Fruit fly (Drosophila melanogaster) whole organism, prepupa: ENCODE results near the gene CG10031.

ENCODE experiments used
- Blimp-1 ChIP-seq: fragments of 200-800 bp; sonication (Bioruptor generic); optimal IDR thresholded peaks from 3 replicates; lab custom pipeline; 2017; ENCODE audit warnings: missing biosample characterization, missing genetic modification characterization, mild to moderate bottlenecking, moderate library complexity, missing genetic modification reagents
- CG10669 ChIP-seq: fragments of 200-800 bp; sonication (Bioruptor generic); optimal IDR thresholded peaks from 3 replicates; lab custom pipeline; 2018; ENCODE audit warnings: missing biosample characterization, mild to moderate bottlenecking, missing genetic modification characterization, moderate library complexity
- CG15336 ChIP-seq: fragments of 200-800 bp; sonication (Bioruptor generic); IDR thresholded peaks from 2 replicates; pipeline ENCODE4 v1.3.6; 2022; ENCODE audit warnings: missing biosample characterization, missing genetic modification characterization
- CG1621 ChIP-seq: fragments of 200-800 bp; sonication (Bioruptor generic); optimal IDR thresholded peaks from 3 replicates; lab custom pipeline; 2018; ENCODE audit warnings: missing biosample characterization, mild to moderate bottlenecking, missing genetic modification characterization
- CG3032 ChIP-seq: fragments of 200-800 bp; optimal IDR thresholded peaks from 2 replicates; lab custom pipeline; 2019; ENCODE audit warnings: missing biosample characterization, mild to moderate bottlenecking, missing genetic modification characterization, moderate library complexity
- CG32006 ChIP-seq: fragments of 200-800 bp; sonication (Bioruptor generic); optimal IDR thresholded peaks from 3 replicates; lab custom pipeline; 2017; ENCODE audit warnings: missing biosample characterization, mild to moderate bottlenecking, missing genetic modification characterization
- CG34406 ChIP-seq: fragments of 200-800 bp; sonication (Bioruptor generic); optimal IDR thresholded peaks from 3 replicates; lab custom pipeline; 2016; ENCODE audit warnings: missing biosample characterization, missing genetic modification characterization
- CG4318 ChIP-seq: fragments of 200-800 bp; sonication (Bioruptor generic); optimal IDR thresholded peaks from 3 replicates; lab custom pipeline; 2017; ENCODE audit warnings: missing biosample characterization, mild to moderate bottlenecking, missing genetic modification characterization
- CG6163 ChIP-seq: fragments of 200-800 bp; sonication (Bioruptor generic); IDR thresholded peaks from 3 replicates; pipeline ENCODE4 v1.3.6; 2022; ENCODE audit warnings: missing biosample characterization, missing genetic modification characterization
- CG6276 ChIP-seq: fragments of 200-800 bp; sonication (Bioruptor generic); optimal IDR thresholded peaks from 2 replicates; lab custom pipeline; 2017; ENCODE audit warnings: missing biosample characterization, mild to moderate bottlenecking, missing genetic modification characterization
- CG6792 ChIP-seq: fragments of 200-800 bp; sonication (Bioruptor generic); optimal IDR thresholded peaks from 3 replicates; lab custom pipeline; 2016; ENCODE audit warnings: missing biosample characterization, missing genetic modification characterization
- CG6808 ChIP-seq: fragments of 200-800 bp; sonication (Bioruptor generic); optimal IDR thresholded peaks from 3 replicates; lab custom pipeline; 2017; ENCODE audit warnings: missing biosample characterization, missing genetic modification characterization, mild to moderate bottlenecking, moderate library complexity, missing genetic modification reagents
- CG8119 ChIP-seq: fragments of 200-800 bp; sonication (Bioruptor generic); IDR thresholded peaks from 3 replicates; pipeline ENCODE4 v1.3.6; 2022; ENCODE audit warnings: missing biosample characterization, missing genetic modification characterization
- CG8319 ChIP-seq: fragments of 200-800 bp; sonication (Bioruptor generic); optimal IDR thresholded peaks from 3 replicates; lab custom pipeline; 2016; ENCODE audit warnings: missing biosample characterization, missing genetic modification characterization
- CG8632 ChIP-seq: fragments of 200-800 bp; sonication (Bioruptor generic); optimal IDR thresholded peaks from 3 replicates; lab custom pipeline; 2016; ENCODE audit warnings: missing biosample characterization, missing genetic modification characterization
- Eip75B ChIP-seq: fragments of 200-800 bp; sonication (Bioruptor generic); optimal IDR thresholded peaks from 3 replicates; lab custom pipeline; 2016; ENCODE audit warnings: missing biosample characterization, missing genetic modification characterization
- Eip78C ChIP-seq: fragments of 200-800 bp; sonication (Bioruptor generic); peaks from one replicate; lab custom pipeline; 2016; ENCODE audit warnings: missing biosample characterization, missing genetic modification characterization
- Ets96B ChIP-seq: fragments of 200-800 bp; optimal IDR thresholded peaks from 2 replicates; lab custom pipeline; 2019; ENCODE audit warnings: missing biosample characterization, mild to moderate bottlenecking, missing genetic modification characterization, moderate library complexity
- Hr4 ChIP-seq: fragments of 200-800 bp; sonication (Bioruptor generic); optimal IDR thresholded peaks from 3 replicates; lab custom pipeline; 2016; ENCODE audit warnings: missing biosample characterization, missing genetic modification characterization
- Lpt ChIP-seq: fragments of 200-800 bp; sonication (Bioruptor generic); optimal IDR thresholded peaks from 3 replicates; lab custom pipeline; 2016; ENCODE audit warnings: missing biosample characterization, missing genetic modification characterization
- Sox15 ChIP-seq: fragments of 200-800 bp; sonication (Bioruptor generic); optimal IDR thresholded peaks from 3 replicates; lab custom pipeline; 2016; ENCODE audit warnings: missing biosample characterization, missing genetic modification characterization
- dac ChIP-seq: fragments of 200-800 bp; sonication (Bioruptor generic); optimal IDR thresholded peaks from 2 replicates; lab custom pipeline; 2017; ENCODE audit warnings: missing biosample characterization, mild to moderate bottlenecking, missing genetic modification characterization
- eg ChIP-seq: fragments of 200-800 bp; sonication (Bioruptor generic); IDR thresholded peaks from 3 replicates; pipeline ENCODE4 v1.3.6; 2022; ENCODE audit warnings: missing biosample characterization, missing genetic modification characterization
- esn ChIP-seq: fragments of 200-800 bp; sonication (Bioruptor generic); optimal IDR thresholded peaks from 2 replicates; lab custom pipeline; 2016; ENCODE audit warnings: missing biosample characterization, mild to moderate bottlenecking, missing genetic modification characterization, moderate library complexity
- fd59A ChIP-seq: fragments of 200-800 bp; sonication (Bioruptor generic); optimal IDR thresholded peaks from 2 replicates; lab custom pipeline; 2017; ENCODE audit warnings: missing biosample characterization, mild to moderate bottlenecking, missing genetic modification characterization, missing genetic modification reagents
- fd85E ChIP-seq: fragments of 200-800 bp; sonication (Bioruptor generic); optimal IDR thresholded peaks from 3 replicates; lab custom pipeline; 2016; ENCODE audit warnings: missing biosample characterization, missing genetic modification characterization
- fkh ChIP-seq: fragments of 200-800 bp; sonication (Bioruptor generic); optimal IDR thresholded peaks from 3 replicates; lab custom pipeline; 2017; ENCODE audit warnings: missing biosample characterization, mild to moderate bottlenecking, missing genetic modification characterization, moderate library complexity
- lz ChIP-seq: fragments of 200-800 bp; sonication (Bioruptor generic); optimal IDR thresholded peaks from 3 replicates; lab custom pipeline; 2016; ENCODE audit warnings: missing biosample characterization, missing genetic modification characterization
- net ChIP-seq: fragments of 200-800 bp; sonication (Bioruptor generic); optimal IDR thresholded peaks from 3 replicates; lab custom pipeline; 2016; ENCODE audit warnings: missing biosample characterization, missing genetic modification characterization
- pdm3 ChIP-seq: fragments of 200-800 bp; sonication (Bioruptor generic); optimal IDR thresholded peaks from 3 replicates; lab custom pipeline; 2016; ENCODE audit warnings: missing biosample characterization, missing genetic modification characterization
- salr ChIP-seq, 2 experiments: fragments of 200-800 bp; sonication (Bioruptor generic); optimal IDR thresholded peaks; 3 replicates each; lab custom pipeline; 2016 to 2018; ENCODE audit warnings: missing biosample characterization in 2 of 2, missing genetic modification characterization in 2 of 2, mild to moderate bottlenecking in 1 of 2
- spab ChIP-seq: fragments of 200-800 bp; sonication (Bioruptor generic); optimal IDR thresholded peaks from 2 replicates; lab custom pipeline; 2017; ENCODE audit warnings: missing biosample characterization, mild to moderate bottlenecking, missing genetic modification characterization, missing genetic modification reagents
- ss ChIP-seq, 2 experiments: fragments of 200-800 bp; sonication (Bioruptor generic); optimal IDR thresholded peaks; 2 replicates in 1 of 2; 3 replicates in 1 of 2; lab custom pipeline; 2017 to 2018; ENCODE audit warnings: mild to moderate bottlenecking in 2 of 2, missing biosample characterization in 2 of 2, missing genetic modification characterization in 2 of 2, moderate library complexity in 1 of 2
- svp ChIP-seq: fragments of 200-800 bp; sonication (Bioruptor generic); peaks from one replicate; lab custom pipeline; 2016; ENCODE audit warnings: missing biosample characterization, missing genetic modification characterization
- topi ChIP-seq: fragments of 200-800 bp; sonication (Bioruptor generic); optimal IDR thresholded peaks from 3 replicates; lab custom pipeline; 2016; ENCODE audit warnings: missing biosample characterization, missing genetic modification characterization
- vri ChIP-seq: fragments of 200-800 bp; sonication (Bioruptor generic); optimal IDR thresholded peaks from 3 replicates; lab custom pipeline; 2016; ENCODE audit warnings: missing biosample characterization, mild to moderate bottlenecking, missing genetic modification characterization

Gene CG10031

dm6 chr2L:3695361-3695818, 3.5 kb downstream of the CG10031 start, which contains the start of gene CG16713:
Gene CG16713 (minus strand): TSS chr2L:3695411.
- TF ChIP-seq spab (GFP tag; lab: Kevin White, UChicago) (no peak), CG8632 (GFP tag; lab: Kevin White, UChicago) (no peak), svp (peak; percentile 83), fkh (peak; percentile 11), Eip78C (GFP tag; lab: Kevin White, UChicago) (peak; percentile 12), Eip75B (GFP tag; lab: Kevin White, UChicago) (no peak), CG10669 (no peak), vri (no peak)

DNA sequence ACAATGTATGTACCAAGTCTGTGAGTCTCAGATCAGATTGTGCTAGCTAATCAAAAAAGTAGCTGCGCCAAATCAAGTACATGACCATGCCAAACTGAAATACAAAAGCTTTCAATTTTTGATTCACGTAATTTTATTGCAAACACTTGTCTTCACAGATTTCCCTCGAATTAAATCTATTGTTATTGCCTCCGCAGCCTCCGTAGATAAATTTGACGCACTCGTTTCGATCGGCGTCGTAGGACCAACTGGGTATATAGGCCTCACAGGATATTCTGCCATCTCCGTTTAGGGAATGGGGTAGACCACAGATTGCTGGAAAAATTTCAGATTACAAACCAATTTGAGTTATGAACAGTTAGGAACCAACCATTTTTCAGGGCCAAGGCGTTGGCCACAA, 4.0 kb downstream of the CG10031 start, which contains the start of gene CG43165:
Gene CG43165, minus strand, starts transcription at position 101 of the 400 bp plus-strand sequence.
- TF ChIP-seq CG32006 (GFP tag; lab: Kevin White, UChicago) (no peak), CG6792 (GFP tag; lab: Kevin White, UChicago) (no peak), CG15336 (GFP tag; lab: Robert Waterston, UW) (no peak), Lpt (GFP tag; lab: Kevin White, UChicago) (no peak)

DNA sequence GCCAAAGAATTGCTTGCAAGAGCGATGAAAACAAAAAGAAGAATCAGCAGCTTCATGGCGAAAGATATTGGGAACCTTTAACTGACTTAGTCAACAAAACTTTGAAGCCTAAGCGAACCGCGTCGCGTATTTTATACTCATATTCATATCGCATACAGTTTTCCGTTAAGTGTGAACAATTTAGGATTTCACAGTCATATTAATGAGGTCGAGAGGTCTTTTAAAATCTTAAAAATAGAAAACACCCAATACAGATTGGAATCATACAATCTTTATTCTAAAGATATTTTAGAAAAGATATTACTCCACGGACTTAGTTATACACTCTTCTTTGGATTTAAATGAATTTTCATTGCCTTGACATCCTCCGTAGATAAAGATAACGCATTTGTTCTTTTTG, 5.1 kb downstream of the CG10031 start, which contains the start of gene Acp24A4:
Gene Acp24A4, minus strand, starts transcription at position 101 of the 400 bp plus-strand sequence.
- TF ChIP-seq Ets96B (tag; lab: Kevin White, UChicago) (no peak), Hr4 (no peak), spab (GFP tag; lab: Kevin White, UChicago) (no peak), Sox15 (no peak), Blimp-1 (GFP tag; lab: Kevin White, UChicago) (no peak)
- TF ChIP-seq, all 60 proteins: peak for 0

dm6 chr2L:3693082-3693481, 5.8 kb downstream of the CG10031 start, which contains the start of gene CG3513:
Gene CG3513 (minus strand): TSS chr2L:3693182.
- TF ChIP-seq fd85E (GFP tag; lab: Kevin White, UChicago), result no peak
- no peak for TF ChIP-seq Eip78C (GFP tag; lab: Kevin White, UChicago)
- TF ChIP-seq CG4318 (GFP tag; lab: Kevin White, UChicago), result no peak
- no peak for TF ChIP-seq CG3032 (tag; lab: Kevin White, UChicago)
- no peak for TF ChIP-seq CG8632 (GFP tag; lab: Kevin White, UChicago)
- TF ChIP-seq eg (GFP tag; lab: Robert Waterston, UW), result no peak
- no peak for TF ChIP-seq vri
- TF ChIP-seq CG6792 (GFP tag; lab: Kevin White, UChicago), result no peak

DNA sequence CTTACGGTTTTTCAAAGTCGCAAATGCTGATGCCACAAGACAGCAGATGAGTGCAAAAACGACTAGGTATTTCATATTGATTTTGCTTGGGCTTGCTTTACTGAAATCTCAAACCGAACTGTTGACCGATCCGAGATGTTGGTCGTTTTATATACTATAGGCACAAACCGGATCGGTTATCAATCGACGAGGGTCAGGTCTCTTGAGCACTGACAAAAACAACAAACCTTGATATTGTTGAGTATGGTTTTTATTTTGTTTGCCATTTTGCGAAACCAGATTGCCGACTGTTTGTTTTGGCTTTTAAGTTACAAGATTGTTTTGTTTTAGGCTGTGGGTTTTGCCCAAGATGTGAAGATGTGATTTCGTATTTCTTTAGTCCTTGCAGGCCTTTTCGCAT, 6.4 kb downstream of the CG10031 start, which contains the start of gene CG16704:
Gene CG16704, minus strand, starts transcription at position 122 of the 400 bp plus-strand sequence.
- TF ChIP-seq ss (GFP tag; optimal IDR thresholded peaks at IDR 0.05; lab: Kevin White, UChicago) (peak in 1 of 2 experiments; percentile 2), lz (no peak), Blimp-1 (GFP tag; lab: Kevin White, UChicago) (no peak), CG1621 (peak; percentile 2), topi (GFP tag; lab: Kevin White, UChicago) (no peak), svp (peak; percentile 96)

DNA sequence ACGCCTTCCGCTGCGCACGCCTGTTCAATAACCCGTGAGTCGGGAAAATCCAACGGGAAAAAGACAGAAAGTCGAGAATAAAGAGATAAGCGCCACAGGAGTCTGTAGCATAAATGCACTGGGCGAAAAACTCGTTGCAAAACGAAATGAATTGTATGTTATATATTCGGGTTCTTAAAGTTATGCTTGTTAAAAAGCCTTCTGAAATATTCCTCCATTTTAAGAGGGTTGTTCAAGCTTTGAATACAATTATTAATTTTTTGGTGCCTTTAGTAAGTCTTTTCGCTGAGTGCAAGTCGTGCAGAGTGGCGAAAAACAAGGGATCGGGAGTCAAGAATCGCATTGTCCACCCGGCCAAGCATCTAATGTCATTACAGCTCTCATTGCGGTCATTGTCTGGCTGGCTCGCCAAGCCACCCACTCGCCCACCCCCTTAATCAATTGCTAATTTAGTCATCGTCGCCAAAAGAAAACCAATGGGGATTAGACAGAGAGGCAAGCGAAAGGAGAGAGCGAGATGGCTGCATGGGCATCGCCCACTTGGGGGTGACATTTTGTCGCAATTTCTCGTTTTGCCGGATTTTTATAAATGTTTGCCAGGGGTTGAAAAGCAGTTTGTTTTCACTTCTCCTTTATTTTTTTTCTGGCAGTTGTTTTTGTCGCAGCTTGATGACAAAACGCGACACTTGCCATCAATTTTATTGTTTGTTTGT, 13.6 kb downstream of the CG10031 start:
- TF ChIP-seq svp (peak; percentile 34), lz (no peak)

DNA sequence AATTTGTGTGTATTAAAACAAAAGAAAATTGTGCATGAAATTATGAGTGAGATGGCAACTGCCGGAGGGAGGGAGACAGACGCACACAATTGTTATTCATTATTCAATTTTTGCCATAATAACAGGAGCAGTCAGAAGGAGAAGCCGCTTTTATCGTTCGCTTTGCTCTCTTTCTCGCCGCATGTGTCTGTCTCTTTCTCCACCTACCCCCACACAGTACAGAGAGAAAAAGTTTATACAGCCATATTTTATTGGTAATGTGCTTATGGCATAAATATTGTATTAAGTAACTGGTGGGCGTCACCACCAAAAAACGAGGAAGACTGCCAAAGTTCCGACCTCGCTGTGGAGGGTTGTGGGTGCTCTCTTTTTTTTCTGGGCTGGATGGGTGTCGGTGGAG, 16.4 kb downstream of the CG10031 start:
- TF ChIP-seq CG6808 (GFP tag; lab: Kevin White, UChicago) (no peak), CG6276 (no peak), CG34406 (GFP tag; lab: Kevin White, UChicago) (no peak), pdm3 (GFP tag; lab: Kevin White, UChicago) (no peak), salr (GFP tag; optimal IDR thresholded peaks at IDR 0.05; lab: Kevin White, UChicago) (no peak), CG6163 (GFP tag; lab: Robert Waterston, UW) (no peak), fd59A (GFP tag; lab: Kevin White, UChicago) (no peak), eg (GFP tag; lab: Robert Waterston, UW) (no peak), Lpt (GFP tag; lab: Kevin White, UChicago) (no peak), fkh (no peak), net (no peak), esn (GFP tag; lab: Kevin White, UChicago) (no peak), Ets96B (tag; lab: Kevin White, UChicago) (no peak), CG8119 (GFP tag; lab: Robert Waterston, UW) (no peak), CG10669 (no peak), dac (GFP tag; lab: Kevin White, UChicago) (no peak), CG8319 (GFP tag; lab: Kevin White, UChicago) (no peak)
